Worm (Caenorhabditis elegans) whole organism, late embryonic: ENCODE measurements around the gene F54D5.3.

ENCODE experiments used
- che-1 ChIP-seq: sonication (generic microtip); optimal IDR thresholded peaks from 2 replicates; lab custom pipeline; 2016; ENCODE audit warnings: mild to moderate bottlenecking, missing genetic modification characterization, missing compliant biosample characterization
- madf-2 ChIP-seq: sonication (generic microtip); optimal IDR thresholded peaks from 2 replicates; lab custom pipeline; 2017; ENCODE audit warnings: missing genetic modification characterization, missing compliant biosample characterization
- pqm-1 ChIP-seq: sonication (generic microtip); optimal IDR thresholded peaks from 2 replicates; lab custom pipeline; 2016; ENCODE audit warnings: missing genetic modification characterization, missing compliant biosample characterization
- sox-4 ChIP-seq: sonication (generic microtip); optimal IDR thresholded peaks from 2 replicates; lab custom pipeline; 2017; ENCODE audit warnings: mild to moderate bottlenecking, missing genetic modification characterization, inconsistent platforms, missing compliant biosample characterization
- tbx-2 ChIP-seq: sonication (generic microtip); optimal IDR thresholded peaks from 2 replicates; lab custom pipeline; 2016; ENCODE audit warnings: missing genetic modification characterization, missing compliant biosample characterization

ce11 chrII:11619171-11619570 is 47.6 kb downstream of the F54D5.3 start:
- TF ChIP-seq pqm-1: no peak
- TF ChIP-seq che-1 (tag; lab: Kevin White, UChicago): no peak
- TF ChIP-seq sox-4: no peak
- no peak for TF ChIP-seq madf-2
- TF ChIP-seq tbx-2 (tag; lab: Kevin White, UChicago): no peak
